Worm (Caenorhabditis elegans) whole organism, L3 larva: ENCODE measurements around the gene bath-15.

ENCODE experiments used
- ceh-82 ChIP-seq: fragments of 150-350 bp; optimal IDR thresholded peaks from 2 replicates; lab custom pipeline; 2014; ENCODE audit warnings: missing biosample characterization, missing genetic modification characterization
- nfya-1 ChIP-seq: sonication (generic microtip); optimal IDR thresholded peaks from 2 replicates; lab custom pipeline; 2017; ENCODE audit warnings: missing genetic modification characterization, mild to moderate bottlenecking, missing compliant biosample characterization, antibody characterized with exemption, moderate library complexity; ENCODE audit not compliant: insufficient read depth
- nhr-76 ChIP-seq: fragments of 150-350 bp; sonication (generic microtip); optimal IDR thresholded peaks from 5 replicates; lab custom pipeline; 2014; ENCODE audit warnings: missing biosample characterization, missing genetic modification characterization
- pqm-1 ChIP-seq: fragments of 150-350 bp; optimal IDR thresholded peaks from 2 replicates; lab custom pipeline; 2017; ENCODE audit warnings: missing biosample characterization, missing genetic modification characterization, inconsistent platforms
- snpc-4 ChIP-seq: fragments of 150-350 bp; optimal IDR thresholded peaks from 2 replicates; lab custom pipeline; 2014; ENCODE audit warnings: missing biosample characterization, missing genetic modification characterization
- unc-39 ChIP-seq: sonication (generic microtip); optimal IDR thresholded peaks from 4 replicates; lab custom pipeline; 2017; ENCODE audit warnings: missing biosample characterization, missing genetic modification characterization

- no peak for TF ChIP-seq ceh-82 (tag; lab: Kevin White, UChicago)
- TF ChIP-seq pqm-1 (tag; lab: Kevin White, UChicago), result no peak
- TF ChIP-seq nhr-76 (tag; lab: Kevin White, UChicago), result no peak
- no peak for TF ChIP-seq nfya-1
- no peak for TF ChIP-seq snpc-4 (tag; lab: Kevin White, UChicago)
- TF ChIP-seq unc-39 (tag; lab: Kevin White, UChicago), result no peak
Measured at ce11 chrIII:7754348-7754747, 21.5 kb downstream of the bath-15 start, which contains the start of gene cdh-3.
